Worm (Caenorhabditis elegans) whole organism, L4 larva: ENCODE results near the gene ZC449.4.

ENCODE experiments used
- F49E8.2 ChIP-seq: sonication (generic microtip); optimal IDR thresholded peaks from 2 replicates; lab custom pipeline; 2016; ENCODE audit warnings: missing compliant biosample characterization, mild to moderate bottlenecking, missing genetic modification characterization, borderline replicate concordance
- T20F7.1 ChIP-seq: fragments of 200-800 bp; sonication (Bioruptor generic); optimal IDR thresholded peaks from 2 replicates; lab custom pipeline; 2018; ENCODE audit warnings: mild to moderate bottlenecking, missing genetic modification characterization, missing compliant biosample characterization
- T26A8.4 ChIP-seq: fragments of 200-800 bp; sonication (Bioruptor generic); IDR thresholded peaks from 2 replicates; pipeline ENCODE4 v1.3.6; 2022; ENCODE audit warnings: missing genetic modification characterization, missing compliant biosample characterization
- Y5F2A.4 ChIP-seq: fragments of 200-800 bp; sonication (Bioruptor generic); optimal IDR thresholded peaks from 2 replicates; lab custom pipeline; 2018; ENCODE audit warnings: mild to moderate bottlenecking, missing genetic modification characterization, missing compliant biosample characterization
- Y75B8A.6 ChIP-seq: fragments of 200-800 bp; sonication (Bioruptor generic); IDR thresholded peaks from 2 replicates; pipeline ENCODE4 v1.3.6; 2022; ENCODE audit warnings: missing genetic modification reagents, missing genetic modification characterization, missing compliant biosample characterization
- ZK546.5 ChIP-seq, 2 experiments: sonication (generic microtip); optimal IDR thresholded peaks; 2 replicates each; lab custom pipeline; 2017; ENCODE audit warnings: missing biosample characterization in 2 of 2, missing genetic modification characterization in 2 of 2
- aha-1 ChIP-seq: fragments of 150-350 bp; peaks from one replicate; lab custom pipeline; 2014; ENCODE audit warnings: missing biosample characterization, missing genetic modification characterization
- ama-1 ChIP-seq: fragments of 150-350 bp; optimal IDR thresholded peaks from 2 replicates; lab custom pipeline; 2014; ENCODE audit warnings: inconsistent platforms, mixed read lengths
- attf-4 ChIP-seq: sonication (generic microtip); optimal IDR thresholded peaks from 3 replicates; lab custom pipeline; 2017; ENCODE audit warnings: missing biosample characterization, missing genetic modification characterization
- ceh-32 ChIP-seq: sonication (generic microtip); optimal IDR thresholded peaks from 2 replicates; lab custom pipeline; 2016; ENCODE audit warnings: mild to moderate bottlenecking, missing genetic modification characterization, missing compliant biosample characterization; ENCODE audit not compliant: poor library complexity
- ceh-44 ChIP-seq: fragments of 200-800 bp; sonication (Bioruptor generic); IDR thresholded peaks from 2 replicates; pipeline ENCODE4 v1.3.6; 2022; ENCODE audit warnings: missing genetic modification reagents, missing genetic modification characterization, missing compliant biosample characterization
- ceh-82 ChIP-seq: sonication (generic microtip); optimal IDR thresholded peaks from 2 replicates; lab custom pipeline; 2017; ENCODE audit warnings: missing biosample characterization, missing genetic modification characterization
- ctbp-1 ChIP-seq: fragments of 200-800 bp; sonication (Bioruptor generic); IDR thresholded peaks from 2 replicates; pipeline ENCODE4 v1.3.6; 2022; ENCODE audit warnings: missing genetic modification reagents, missing genetic modification characterization, missing compliant biosample characterization
- daf-12 ChIP-seq: fragments of 150-350 bp; optimal IDR thresholded peaks from 2 replicates; lab custom pipeline; 2014; ENCODE audit warnings: missing biosample characterization, missing genetic modification reagents, missing genetic modification characterization
- daf-16 ChIP-seq, 3 experiments: sonication (generic microtip); optimal IDR thresholded peaks; 2 replicates each; lab custom pipeline; 2016 to 2017; ENCODE audit warnings: missing genetic modification characterization in 3 of 3, missing genetic modification reagents in 3 of 3, mild to moderate bottlenecking in 2 of 3, missing compliant biosample characterization in 2 of 3, missing biosample characterization in 1 of 3, moderate library complexity in 1 of 3
- daf-19 ChIP-seq: fragments of 200-800 bp; sonication (Bioruptor generic); conservative IDR thresholded peaks from 2 replicates; pipeline ENCODE4 v1.3.6; 2022; ENCODE audit warnings: missing genetic modification characterization, missing compliant biosample characterization
- daf-8 ChIP-seq: fragments of 200-800 bp; sonication (Bioruptor generic); IDR thresholded peaks from 2 replicates; pipeline ENCODE4 v1.3.6; 2022; ENCODE audit warnings: missing genetic modification characterization, missing compliant biosample characterization
- dmd-9 ChIP-seq: fragments of 200-800 bp; sonication (Bioruptor generic); IDR thresholded peaks from 2 replicates; pipeline ENCODE4 v1.3.6; 2022; ENCODE audit warnings: missing genetic modification reagents, missing genetic modification characterization, missing compliant biosample characterization
- dpl-1 ChIP-seq: fragments of 150-350 bp; optimal IDR thresholded peaks from 2 replicates; lab custom pipeline; 2014; ENCODE audit warnings: missing biosample characterization, missing genetic modification reagents, missing genetic modification characterization
- duxl-1 ChIP-seq: sonication (generic microtip); optimal IDR thresholded peaks from 2 replicates; lab custom pipeline; 2016; ENCODE audit warnings: mild to moderate bottlenecking, missing genetic modification characterization, moderate library complexity, missing compliant biosample characterization; ENCODE audit not compliant: poor library complexity
- fos-1 ChIP-seq: fragments of 150-350 bp; optimal IDR thresholded peaks from 2 replicates; lab custom pipeline; 2014; ENCODE audit warnings: missing biosample characterization, missing genetic modification characterization
- gei-8 ChIP-seq: fragments of 200-800 bp; sonication (Bioruptor generic); optimal IDR thresholded peaks from 2 replicates; lab custom pipeline; 2018; ENCODE audit warnings: mild to moderate bottlenecking, missing genetic modification characterization, missing compliant biosample characterization
- hlh-30 ChIP-seq: sonication (generic microtip); optimal IDR thresholded peaks from 2 replicates; lab custom pipeline; 2017; ENCODE audit warnings: antibody characterized with exemption, mild to moderate bottlenecking, missing genetic modification characterization, missing compliant biosample characterization; ENCODE audit not compliant: insufficient read depth
- hmg-1.1 ChIP-seq: fragments of 200-800 bp; sonication (Bioruptor generic); IDR thresholded peaks from 2 replicates; pipeline ENCODE4 v1.3.6; 2022; ENCODE audit warnings: missing genetic modification reagents, missing genetic modification characterization, missing compliant biosample characterization
- lim-7 ChIP-seq: fragments of 200-800 bp; sonication (Bioruptor generic); IDR thresholded peaks from 2 replicates; pipeline ENCODE4 v1.3.6; 2022; ENCODE audit warnings: missing genetic modification characterization, missing compliant biosample characterization
- lin-1 ChIP-seq: fragments of 200-800 bp; sonication (Bioruptor generic); IDR thresholded peaks from 2 replicates; pipeline ENCODE4 v1.3.6; 2022; ENCODE audit warnings: missing genetic modification reagents, missing genetic modification characterization, missing compliant biosample characterization
- lin-13 ChIP-seq: fragments of 150-350 bp; optimal IDR thresholded peaks from 2 replicates; lab custom pipeline; 2014; ENCODE audit warnings: missing biosample characterization, missing genetic modification reagents, missing genetic modification characterization
- lin-15B ChIP-seq: fragments of 150-350 bp; sonication (generic microtip); optimal IDR thresholded peaks from 3 replicates; lab custom pipeline; 2014; ENCODE audit warnings: missing biosample characterization, missing genetic modification characterization
- lin-29 ChIP-seq: fragments of 200-800 bp; sonication (Bioruptor generic); IDR thresholded peaks from 2 replicates; pipeline ENCODE4 v1.3.6; 2022; ENCODE audit warnings: missing genetic modification reagents, missing genetic modification characterization, missing compliant biosample characterization
- lin-38 ChIP-seq: fragments of 200-800 bp; sonication (Bioruptor generic); IDR thresholded peaks from 2 replicates; pipeline ENCODE4 v1.3.6; 2022; ENCODE audit warnings: missing genetic modification reagents, missing genetic modification characterization, missing compliant biosample characterization
- lin-39 ChIP-seq: fragments of 150-350 bp; optimal IDR thresholded peaks from 2 replicates; lab custom pipeline; 2014; ENCODE audit warnings: missing biosample characterization, missing genetic modification reagents, missing genetic modification characterization
- madf-5 ChIP-seq, 2 experiments: fragments of 200-800 bp; sonication (Bioruptor generic); IDR thresholded peaks; 2 replicates each; pipeline ENCODE4 v1.3.6; 2022; ENCODE audit warnings: missing compliant biosample characterization in 2 of 2, missing genetic modification characterization in 2 of 2
- madf-9 ChIP-seq: fragments of 200-800 bp; sonication (Bioruptor generic); conservative IDR thresholded peaks from 2 replicates; pipeline ENCODE4 v1.3.6; 2022; ENCODE audit warnings: missing genetic modification reagents, missing genetic modification characterization, missing compliant biosample characterization
- mdl-1 ChIP-seq, 2 experiments: fragments of 150-350 bp in 1 of 2; sonication (generic microtip) in 1 of 2; optimal IDR thresholded peaks; 2 replicates each; lab custom pipeline; 2014 to 2017; ENCODE audit warnings: missing biosample characterization in 2 of 2, missing genetic modification characterization in 2 of 2
- mdt-29 ChIP-seq: fragments of 200-800 bp; sonication (Bioruptor generic); IDR thresholded peaks from 2 replicates; pipeline ENCODE4 v1.3.6; 2022; ENCODE audit warnings: missing genetic modification reagents, missing genetic modification characterization, missing compliant biosample characterization
- mes-2 ChIP-seq: sonication (generic microtip); optimal IDR thresholded peaks from 2 replicates; lab custom pipeline; 2016; ENCODE audit warnings: missing genotype, mild to moderate bottlenecking, missing genetic modification characterization, missing compliant biosample characterization; ENCODE audit not compliant: poor library complexity, severe bottlenecking
- mxl-2 ChIP-seq: fragments of 200-800 bp; sonication (Bioruptor generic); conservative IDR thresholded peaks from 2 replicates; pipeline ENCODE4 v1.3.6; 2022; ENCODE audit warnings: missing genetic modification reagents, missing genetic modification characterization, missing compliant biosample characterization
- nhr-102 ChIP-seq: sonication (generic microtip); optimal IDR thresholded peaks from 2 replicates; lab custom pipeline; 2016; ENCODE audit warnings: mild to moderate bottlenecking, missing genetic modification characterization, moderate library complexity, missing compliant biosample characterization
- nhr-42 ChIP-seq: fragments of 200-800 bp; sonication (Bioruptor generic); IDR thresholded peaks from 2 replicates; pipeline ENCODE4 v1.3.6; 2022; ENCODE audit warnings: missing genetic modification characterization, missing compliant biosample characterization
- nhr-6 ChIP-seq: fragments of 150-350 bp; optimal IDR thresholded peaks from 2 replicates; lab custom pipeline; 2014; ENCODE audit warnings: missing biosample characterization, missing genetic modification characterization
- nhr-76 ChIP-seq: fragments of 150-350 bp; optimal IDR thresholded peaks from 2 replicates; lab custom pipeline; 2014; ENCODE audit warnings: missing biosample characterization, missing genetic modification characterization
- php-3 ChIP-seq: fragments of 200-800 bp; sonication (Bioruptor generic); IDR thresholded peaks from 2 replicates; pipeline ENCODE4 v1.3.6; 2022; ENCODE audit warnings: missing genetic modification reagents, missing genetic modification characterization, missing compliant biosample characterization
- set-16 ChIP-seq: fragments of 200-800 bp; sonication (Bioruptor generic); IDR thresholded peaks from 2 replicates; pipeline ENCODE4 v1.3.6; 2022; ENCODE audit warnings: missing genetic modification reagents, missing genetic modification characterization, missing compliant biosample characterization
- skn-1 ChIP-seq: fragments of 150-350 bp; optimal IDR thresholded peaks from 2 replicates; lab custom pipeline; 2014; ENCODE audit warnings: missing biosample characterization, missing genetic modification characterization
- snpc-4 ChIP-seq: fragments of 150-350 bp; optimal IDR thresholded peaks from 2 replicates; lab custom pipeline; 2014; ENCODE audit warnings: missing biosample characterization, missing genetic modification characterization
- tag-97 ChIP-seq: fragments of 200-800 bp; sonication (Bioruptor generic); IDR thresholded peaks from 2 replicates; pipeline ENCODE4 v1.3.6; 2022; ENCODE audit warnings: missing genetic modification characterization, missing compliant biosample characterization
- tra-1 ChIP-seq: fragments of 200-800 bp; sonication (Bioruptor generic); IDR thresholded peaks from 2 replicates; pipeline ENCODE4 v1.3.6; 2022; ENCODE audit warnings: missing genetic modification reagents, missing genetic modification characterization, missing compliant biosample characterization
- unc-62 ChIP-seq, 3 experiments: fragments of 150-350 bp in 1 of 3; sonication (generic microtip); optimal IDR thresholded peaks in 2 of 3; peaks in 1 of 3; 1 replicate in 1 of 3; 2 replicates in 2 of 3; lab custom pipeline; 2014 to 2017; ENCODE audit warnings: missing biosample characterization in 3 of 3, missing genetic modification characterization in 3 of 3, missing genetic modification reagents in 3 of 3, missing genotype in 1 of 3
- zfp-3 ChIP-seq: fragments of 200-800 bp; sonication (Bioruptor generic); conservative IDR thresholded peaks from 2 replicates; pipeline ENCODE4 v1.3.6; 2022; ENCODE audit warnings: missing genetic modification reagents, missing genetic modification characterization, missing compliant biosample characterization
- ztf-11 ChIP-seq: fragments of 150-350 bp; optimal IDR thresholded peaks from 2 replicates; lab custom pipeline; 2014; ENCODE audit warnings: missing biosample characterization, missing genetic modification characterization

Gene ZC449.4

ce11 chrX:5022682-5023081 lies 11.1 kb downstream of the ZC449.4 start:
- TF ChIP-seq attf-4 (tag; lab: Kevin White, UChicago) (no peak), nhr-102 (tag; lab: Kevin White, UChicago) (peak; percentile 24), ZK546.5 (tag; optimal IDR thresholded peaks at IDR 0.05; lab: Kevin White, UChicago) (no peak), unc-62 (GFP tag; optimal IDR thresholded peaks at IDR 0.05 in 1 of 2; lab: Kevin White, UChicago) (peak in 1 of 2 experiments; percentile 97), unc-62 (tag; optimal IDR thresholded peaks at IDR 0.05; lab: Kevin White, UChicago) (no peak), T20F7.1 (peak; percentile 53), dmd-9 (GFP tag; lab: Robert Waterston, UW) (0 out of 2 replicates have a peak, but pooled peaks have one; percentile 42), daf-8 (no peak), lin-15B (tag; lab: Kevin White, UChicago) (no peak), ztf-11 (tag; lab: Kevin White, UChicago) (no peak), tra-1 (GFP tag; lab: Robert Waterston, UW) (peak; percentile 82), mes-2 (tag; lab: Kevin White, UChicago) (peak; percentile 86), madf-9 (GFP tag; lab: Robert Waterston, UW) (peak; percentile 58), gei-8 (GFP tag; lab: Kevin White, UChicago) (peak; percentile 14), nhr-76 (tag; lab: Kevin White, UChicago) (no peak), php-3 (GFP tag; lab: Robert Waterston, UW) (peak; percentile 73; the same call in 1 of the 2 replicates), ctbp-1 (GFP tag; lab: Robert Waterston, UW) (peak; percentile 79), lim-7 (GFP tag; lab: Robert Waterston, UW) (peak; percentile 87), T26A8.4 (GFP tag; lab: Robert Waterston, UW) (peak; percentile 78), ama-1 (lab: Kevin White, UChicago) (no peak), lin-38 (GFP tag; lab: Robert Waterston, UW) (no peak), ceh-32 (tag; lab: Kevin White, UChicago) (no peak), daf-19 (GFP tag; lab: Robert Waterston, UW) (peak; percentile 88), mdl-1 (tag; optimal IDR thresholded peaks at IDR 0.05; lab: Kevin White, UChicago) (peak in 1 of 2 experiments; percentile 46), mxl-2 (GFP tag; lab: Robert Waterston, UW) (no peak), daf-12 (no peak), aha-1 (tag; lab: Kevin White, UChicago) (no peak), lin-39 (tag; lab: Kevin White, UChicago) (no peak), skn-1 (tag; lab: Kevin White, UChicago) (no peak), ceh-82 (tag; lab: Kevin White, UChicago) (no peak), duxl-1 (tag; lab: Kevin White, UChicago) (peak; percentile 82), set-16 (no peak), lin-29 (GFP tag; lab: Robert Waterston, UW) (no peak), F49E8.2 (tag; lab: Kevin White, UChicago) (no peak), Y75B8A.6 (GFP tag; lab: Robert Waterston, UW) (peak; percentile 61; the same call in 1 of the 2 replicates), ceh-44 (GFP tag; lab: Robert Waterston, UW) (0 out of 2 replicates have a peak, but pooled peaks have one; percentile 21), zfp-3 (GFP tag; lab: Robert Waterston, UW) (no peak), lin-1 (GFP tag; lab: Robert Waterston, UW) (peak; percentile 70), nhr-6 (tag; lab: Kevin White, UChicago) (peak; percentile 61), hmg-1.1 (GFP tag; lab: Robert Waterston, UW) (peak; percentile 86), fos-1 (no peak), nhr-42 (GFP tag; lab: Robert Waterston, UW) (peak; percentile 65; the same call in 1 of the 2 replicates), dpl-1 (GFP tag; lab: Kevin White, UChicago) (peak; percentile 3), madf-5 (GFP tag; IDR thresholded peaks at IDR 0.05; lab: Robert Waterston, UW) (peak in 1 of 2 experiments; percentile 87; a peak in 1 of 4 replicates), mdt-29 (GFP tag; lab: Robert Waterston, UW) (no peak), tag-97 (GFP tag; lab: Robert Waterston, UW) (no peak), daf-16 (GFP tag; optimal IDR thresholded peaks at IDR 0.05; lab: Kevin White, UChicago) (peak in 1 of 2 experiments; percentile 46), daf-16 (tag; optimal IDR thresholded peaks at IDR 0.05; lab: Kevin White, UChicago) (no peak), hlh-30 (tag; lab: Kevin White, UChicago) (peak; percentile 45), Y5F2A.4 (GFP tag; lab: Kevin White, UChicago) (no peak), lin-13 (GFP tag; lab: Kevin White, UChicago) (peak; percentile 19), snpc-4 (tag; lab: Kevin White, UChicago) (no peak)
